Worm (Caenorhabditis elegans): ENCODE results near the gene oef-1.

The oef-1 gene

ce11 chrIV:7547843-7548578 is at the start of gene oef-1, which contains the start of gene cdd-2:
oef-1 (plus strand) TSS chrIV:7548417.
cdd-2 (minus strand) TSS chrIV:7547893.
- TF ChIP-seq pha-4 (tag; optimal IDR thresholded peaks at IDR 0.05) (no peak), attf-5 (GFP tag; optimal IDR thresholded peaks at IDR 0.05) (no peak), D2030.7 (GFP tag; IDR thresholded peaks at IDR 0.05) (peak; percentile 96), unc-130 (GFP tag; optimal IDR thresholded peaks at IDR 0.05) (peak; percentile 44), dox-1 (GFP tag; IDR thresholded peaks at IDR 0.05) (peak; percentile 96), him-1 (tag; optimal IDR thresholded peaks at IDR 0.05) (peak; percentile 31), madf-8 (GFP tag; conservative IDR thresholded peaks at IDR 0.05) (peak; percentile 94), B0019.2 (GFP tag; conservative IDR thresholded peaks at IDR 0.05) (peak; percentile 95), hmg-1.2 (GFP tag; IDR thresholded peaks at IDR 0.05) (peak; percentile 81), F49E8.2 (tag; optimal IDR thresholded peaks at IDR 0.05; ENCODE audit: insufficient read depth) (peak; percentile 92), lin-26 (GFP tag; IDR thresholded peaks at IDR 0.05) (peak; percentile 73; the same call in 1 of the 2 replicates), T07F8.4 (tag; optimal IDR thresholded peaks at IDR 0.05) (no peak), attf-3 (GFP tag; conservative IDR thresholded peaks at IDR 0.05) (peak; percentile 58), atf-7 (tag; optimal IDR thresholded peaks at IDR 0.05) (no peak), Y79H2A.3 (GFP tag; conservative IDR thresholded peaks at IDR 0.05) (peak; percentile 94), lin-35 (GFP tag; optimal IDR thresholded peaks at IDR 0.05) (no peak), nhr-27 (tag; optimal IDR thresholded peaks at IDR 0.05) (no peak), Y67H2A.10 (GFP tag; conservative IDR thresholded peaks at IDR 0.05) (peak; percentile 56; the same call in 1 of the 2 replicates), dpl-1 (GFP tag; optimal IDR thresholded peaks at IDR 0.05) (peak; percentile 65), K12H6.12 (tag; optimal IDR thresholded peaks at IDR 0.05) (no peak), egrh-3 (GFP tag; IDR thresholded peaks at IDR 0.05) (0 out of 2 replicates have a peak, but pooled peaks have one; percentile 25), snpc-4 (GFP tag; optimal IDR thresholded peaks at IDR 0.05) (no peak), snpc-4 (tag; optimal IDR thresholded peaks at IDR 0.05) (peak in 3 of 4 experiments; percentile 18 to 61 (median 48)), aptf-2 (GFP tag; conservative IDR thresholded peaks at IDR 0.05) (peak; percentile 44; the same call in 1 of the 2 replicates), lin-54 (GFP tag; optimal IDR thresholded peaks at IDR 0.05) (peak; percentile 76), xnd-1 (tag; optimal IDR thresholded peaks at IDR 0.05) (peak; percentile 87), mcd-1 (GFP tag; IDR thresholded peaks at IDR 0.05) (peak; percentile 94), tlf-1 (GFP tag; optimal IDR thresholded peaks at IDR 0.05) (peak; percentile 85), ceh-100 (GFP tag; IDR thresholded peaks at IDR 0.05) (peak; percentile 78), athp-1 (tag; optimal IDR thresholded peaks at IDR 0.05) (peak; percentile 76), fkh-3 (tag; optimal IDR thresholded peaks at IDR 0.05) (no peak), rcor-1 (GFP tag; IDR thresholded peaks at IDR 0.05) (peak; percentile 84), tbp1 (GFP tag; optimal IDR thresholded peaks at IDR 0.05) (peak; percentile 53), hrde-1 (tag; optimal IDR thresholded peaks at IDR 0.05; ENCODE audit: borderline replicate concordance) (peak; percentile 10), cebp-1 (GFP tag; IDR thresholded peaks at IDR 0.05) (no peak), cebp-1 (tag; optimal IDR thresholded peaks at IDR 0.05) (no peak), cebp-2 (GFP tag; IDR thresholded peaks at IDR 0.05) (0 out of 2 replicates have a peak, but pooled peaks have one; percentile 16), efl-1 (GFP tag; optimal IDR thresholded peaks at IDR 0.05) (peak; percentile 92), nfyb-1 (GFP tag; IDR thresholded peaks at IDR 0.05) (peak; percentile 62; the same call in 1 of the 2 replicates), snpc-1.1 (tag; optimal IDR thresholded peaks at IDR 0.05; ENCODE audit: insufficient read depth) (no peak), sptf-2 (GFP tag; optimal IDR thresholded peaks at IDR 0.05) (no peak), madf-6 (GFP tag; IDR thresholded peaks at IDR 0.05) (peak; percentile 98), lir-1 (GFP tag; conservative IDR thresholded peaks at IDR 0.05) (peak; percentile 87), hsf-1 (GFP tag; IDR thresholded peaks at IDR 0.05) (peak; percentile 87), C17E4.6 (GFP tag; IDR thresholded peaks at IDR 0.05) (peak; percentile 78; the same call in 1 of the 2 replicates), Y53G8AR.9 (GFP tag; conservative IDR thresholded peaks at IDR 0.05) (peak; percentile 77; the same call in 1 of the 2 replicates)

Measured in whole organism, young adult.